Fruit fly (Drosophila melanogaster): Measurements from ENCODE around the gene Tgs1.

The Tgs1 gene

DNA sequence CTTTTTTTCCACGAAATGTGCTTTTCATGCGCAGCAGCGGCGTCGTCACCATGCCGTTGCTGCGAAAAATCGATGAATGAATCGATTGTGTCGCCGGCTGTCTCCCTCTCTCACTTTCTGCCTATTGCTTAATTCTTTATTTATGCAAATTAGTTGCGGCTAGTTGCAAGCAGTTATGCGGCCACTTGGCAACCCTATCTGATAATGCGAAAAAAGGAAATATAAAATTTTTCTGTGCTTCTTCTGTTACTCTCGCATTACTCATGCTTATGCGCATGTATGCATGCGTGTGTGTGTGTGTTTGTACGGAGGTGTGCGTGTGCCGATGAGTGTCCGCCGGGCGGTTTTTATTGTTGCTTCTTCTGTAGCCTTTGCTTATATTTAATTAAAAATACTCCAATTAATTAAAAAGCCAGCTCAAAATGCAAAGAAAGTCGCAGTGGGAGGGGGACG is 11.6 kb upstream of the Tgs1 start (continued):
- TF ChIP-seq net (GFP tag; optimal IDR thresholded peaks at IDR 0.05) (no peak), fd59A (GFP tag; optimal IDR thresholded peaks at IDR 0.05) (no peak), Eip78C (GFP tag) (peak; percentile 54), Lpt (GFP tag; optimal IDR thresholded peaks at IDR 0.05) (no peak), CG34406 (GFP tag; optimal IDR thresholded peaks at IDR 0.05) (peak; percentile 10), CG3032 (tag; optimal IDR thresholded peaks at IDR 0.05) (peak; percentile 5), OdsH (GFP tag; optimal IDR thresholded peaks at IDR 0.05) (peak; percentile 41), Sox102F (GFP tag; optimal IDR thresholded peaks at IDR 0.05) (peak; percentile 29), CG11294 (GFP tag; IDR thresholded peaks at IDR 0.05) (no peak), cyc (GFP tag; optimal IDR thresholded peaks at IDR 0.05) (no peak), CG16779 (tag; optimal IDR thresholded peaks at IDR 0.05) (no peak), CG1621 (tag; optimal IDR thresholded peaks at IDR 0.05) (no peak), Ets96B (tag; optimal IDR thresholded peaks at IDR 0.05) (peak; percentile 10), CG6276 (GFP tag; optimal IDR thresholded peaks at IDR 0.05) (peak; percentile 15), spab (GFP tag; optimal IDR thresholded peaks at IDR 0.05) (no peak), Smox (GFP tag; optimal IDR thresholded peaks at IDR 0.05) (no peak), Blimp-1 (GFP tag; optimal IDR thresholded peaks at IDR 0.05) (no peak), acj6 (GFP tag; optimal IDR thresholded peaks at IDR 0.05) (peak; percentile 3), fd85E (GFP tag; optimal IDR thresholded peaks at IDR 0.05) (no peak), CG8632 (GFP tag; optimal IDR thresholded peaks at IDR 0.05) (peak; percentile 32), vri (GFP tag; optimal IDR thresholded peaks at IDR 0.05) (peak; percentile 16), dac (GFP tag; optimal IDR thresholded peaks at IDR 0.05) (peak; percentile 11), achi (GFP tag; optimal IDR thresholded peaks at IDR 0.05) (peak; percentile 56), CG10669 (GFP tag; optimal IDR thresholded peaks at IDR 0.05) (peak; percentile 31), Sox14 (GFP tag; optimal IDR thresholded peaks at IDR 0.05) (no peak), CG10631 (GFP tag; optimal IDR thresholded peaks at IDR 0.05) (peak; percentile 18), salr (GFP tag; optimal IDR thresholded peaks at IDR 0.05) (no peak), topi (GFP tag; optimal IDR thresholded peaks at IDR 0.05) (peak; percentile 43), CG32006 (GFP tag; optimal IDR thresholded peaks at IDR 0.05) (no peak), Hr39 (GFP tag; optimal IDR thresholded peaks at IDR 0.05) (peak; percentile 39), dsx (GFP tag; optimal IDR thresholded peaks at IDR 0.05; ENCODE audit: poor library complexity, severe bottlenecking) (no peak), Eip93F (GFP tag; optimal IDR thresholded peaks at IDR 0.05) (no peak)

DNA sequence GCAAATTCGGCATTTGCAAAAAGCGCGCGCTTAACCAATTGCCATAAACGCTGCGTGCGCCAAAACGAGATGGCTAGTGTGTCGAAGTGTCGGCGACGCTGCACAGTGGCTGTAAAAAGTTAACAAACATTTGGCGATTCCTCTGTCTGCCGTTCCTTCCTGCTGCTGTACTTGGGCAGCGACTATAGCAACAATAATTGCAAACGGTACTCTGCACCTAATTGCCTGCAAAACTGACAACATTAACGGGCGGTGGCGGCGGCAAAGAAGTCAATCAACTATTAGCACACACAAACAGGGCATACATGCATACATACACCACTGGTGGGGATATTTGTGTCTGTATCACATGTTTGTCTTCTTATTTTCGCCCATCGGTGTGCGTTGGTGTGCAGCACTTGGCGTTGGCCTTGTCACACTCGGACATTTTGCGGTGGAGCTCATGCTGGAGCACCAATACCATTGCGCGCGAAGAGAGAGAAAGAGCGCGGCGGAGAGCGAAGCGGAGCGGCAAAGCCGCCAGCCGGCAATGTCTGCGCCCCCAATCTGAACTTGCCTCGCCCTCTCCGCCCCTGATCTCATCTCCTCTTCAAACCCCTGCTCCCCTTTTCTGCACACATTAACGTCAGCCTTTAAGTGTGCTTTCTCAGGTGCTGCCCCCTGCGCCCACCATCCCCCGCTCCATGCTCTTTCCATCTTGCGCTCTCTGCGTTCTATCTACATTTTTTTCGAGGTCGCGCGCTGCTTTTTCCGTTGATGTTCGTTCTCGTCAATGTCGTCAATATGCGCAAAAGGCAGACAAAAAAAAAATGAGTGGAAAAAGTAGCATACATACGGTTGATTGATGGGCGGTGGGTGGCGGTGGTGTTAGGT is 10.9 kb upstream of the Tgs1 start:
- no peak for TF ChIP-seq dac (GFP tag; optimal IDR thresholded peaks at IDR 0.05)
- TF ChIP-seq CG8632 (GFP tag; optimal IDR thresholded peaks at IDR 0.05), result no peak
- peak; percentile 25 for TF ChIP-seq vri (GFP tag; optimal IDR thresholded peaks at IDR 0.05)
- TF ChIP-seq CG10669 (GFP tag; optimal IDR thresholded peaks at IDR 0.05), result no peak
- peak; percentile 19; the same call in 2 of the 3 replicates for TF ChIP-seq CG8119 (GFP tag; IDR thresholded peaks at IDR 0.05)
- TF ChIP-seq CG6792 (GFP tag; optimal IDR thresholded peaks at IDR 0.05), result peak; percentile 13
- no peak for TF ChIP-seq Hr4 (GFP tag; optimal IDR thresholded peaks at IDR 0.05)
- no peak for TF ChIP-seq CG34406 (GFP tag; optimal IDR thresholded peaks at IDR 0.05)
- no peak for TF ChIP-seq CG31627 (GFP tag; optimal IDR thresholded peaks at IDR 0.05)
- TF ChIP-seq CG16779 (tag; optimal IDR thresholded peaks at IDR 0.05), result no peak
- peak; percentile 57 for TF ChIP-seq Eip75B (GFP tag; optimal IDR thresholded peaks at IDR 0.05)
- TF ChIP-seq Sox15 (GFP tag; optimal IDR thresholded peaks at IDR 0.05), result no peak
- TF ChIP-seq OdsH (GFP tag; optimal IDR thresholded peaks at IDR 0.05), result no peak
- TF ChIP-seq pdm3 (GFP tag; optimal IDR thresholded peaks at IDR 0.05), result no peak
- TF ChIP-seq Ets96B (tag; optimal IDR thresholded peaks at IDR 0.05), result no peak
- no peak for TF ChIP-seq salr (GFP tag; optimal IDR thresholded peaks at IDR 0.05)
- no peak for TF ChIP-seq Eip93F (GFP tag; optimal IDR thresholded peaks at IDR 0.05)
- TF ChIP-seq Hr38 (GFP tag; optimal IDR thresholded peaks at IDR 0.05), result no peak
- peak; percentile 65; the same call in 2 of the 3 replicates for TF ChIP-seq CG6163 (GFP tag; IDR thresholded peaks at IDR 0.05)
- peak; percentile 32 for TF ChIP-seq Sox14 (GFP tag; optimal IDR thresholded peaks at IDR 0.05)
- no peak for TF ChIP-seq topi (GFP tag; optimal IDR thresholded peaks at IDR 0.05)
- no peak for TF ChIP-seq CG15336 (GFP tag; IDR thresholded peaks at IDR 0.05)
- peak; percentile 79 for TF ChIP-seq Lpt (GFP tag; optimal IDR thresholded peaks at IDR 0.05)
- TF ChIP-seq esn (GFP tag; optimal IDR thresholded peaks at IDR 0.05), result no peak
- no peak; the same call in 1 of the 2 replicates for TF ChIP-seq Gug (GFP tag; IDR thresholded peaks at IDR 0.05)
- TF ChIP-seq Met (GFP tag; optimal IDR thresholded peaks at IDR 0.05), result no peak
- TF ChIP-seq CG3032 (tag; optimal IDR thresholded peaks at IDR 0.05), result no peak
- no peak for TF ChIP-seq CG3919 (GFP tag; optimal IDR thresholded peaks at IDR 0.05)
- TF ChIP-seq CG6854 (GFP tag; optimal IDR thresholded peaks at IDR 0.05), result no peak
- no peak for TF ChIP-seq acj6 (GFP tag; optimal IDR thresholded peaks at IDR 0.05)
- no peak for TF ChIP-seq fd85E (GFP tag; optimal IDR thresholded peaks at IDR 0.05)
- TF ChIP-seq achi (GFP tag; optimal IDR thresholded peaks at IDR 0.05), result no peak
